Fruit fly (Drosophila melanogaster): ENCODE data around the gene E2f1.

E2f1 gene

dm6 chr3R:21658752-21659468 lies 1.8 kb downstream of the E2f1 start:
- TF ChIP-seq CG8478 (optimal IDR thresholded peaks at IDR 0.05) (no peak), CTCF (optimal IDR thresholded peaks at IDR 0.05) (no peak)

- TF ChIP-seq CTCF (optimal IDR thresholded peaks at IDR 0.05) (no peak), CG8478 (optimal IDR thresholded peaks at IDR 0.05) (no peak)
Measured at dm6 chr3R:21658281-21658680, 2.4 kb downstream of the E2f1 start.

- TF ChIP-seq CTCF (optimal IDR thresholded peaks at IDR 0.05) (no peak), CG8478 (optimal IDR thresholded peaks at IDR 0.05) (no peak)
Measured at dm6 chr3R:21657489-21658018, 3.1 kb downstream of the E2f1 start.

- no peak for TF ChIP-seq CG8478 (optimal IDR thresholded peaks at IDR 0.05)
- TF ChIP-seq CTCF (optimal IDR thresholded peaks at IDR 0.05) = no peak
Measured at dm6 chr3R:21656492-21657484, 3.9 kb downstream of the E2f1 start.

- TF ChIP-seq CG8478 (optimal IDR thresholded peaks at IDR 0.05) (no peak), CTCF (optimal IDR thresholded peaks at IDR 0.05) (no peak)
Measured at dm6 chr3R:21655384-21655783, 5.3 kb downstream of the E2f1 start.

dm6 chr3R:21654755-21655154 lies 5.9 kb downstream of the E2f1 start:
- TF ChIP-seq CG8478 (optimal IDR thresholded peaks at IDR 0.05) (no peak), CTCF (optimal IDR thresholded peaks at IDR 0.05) (no peak)

- TF ChIP-seq CTCF (optimal IDR thresholded peaks at IDR 0.05) (no peak), CG8478 (optimal IDR thresholded peaks at IDR 0.05) (no peak)
Measured at dm6 chr3R:21653434-21653833, 7.2 kb downstream of the E2f1 start.

dm6 chr3R:21652891-21653394 lies 7.7 kb downstream of the E2f1 start:
- TF ChIP-seq CTCF (optimal IDR thresholded peaks at IDR 0.05) = no peak
- TF ChIP-seq CG8478 (optimal IDR thresholded peaks at IDR 0.05) = no peak

- no peak for TF ChIP-seq CG8478 (optimal IDR thresholded peaks at IDR 0.05)
- TF ChIP-seq CTCF (optimal IDR thresholded peaks at IDR 0.05) = no peak
Measured at dm6 chr3R:21651048-21651887, 9.4 kb downstream of the E2f1 start.

dm6 chr3R:21650506-21650905 lies 10.2 kb downstream of the E2f1 start:
- TF ChIP-seq CG8478 (optimal IDR thresholded peaks at IDR 0.05) = no peak
- no peak for TF ChIP-seq CTCF (optimal IDR thresholded peaks at IDR 0.05)

- TF ChIP-seq CTCF (optimal IDR thresholded peaks at IDR 0.05) (no peak), CG8478 (optimal IDR thresholded peaks at IDR 0.05) (no peak)
Measured at dm6 chr3R:21649823-21650499, 10.7 kb downstream of the E2f1 start.

dm6 chr3R:21649053-21649821 lies 11.4 kb downstream of the E2f1 start:
- TF ChIP-seq CTCF (optimal IDR thresholded peaks at IDR 0.05) (no peak), CG8478 (optimal IDR thresholded peaks at IDR 0.05) (no peak)

dm6 chr3R:21648460-21648859 lies 12.2 kb downstream of the E2f1 start:
- TF ChIP-seq CTCF (optimal IDR thresholded peaks at IDR 0.05) (no peak), CG8478 (optimal IDR thresholded peaks at IDR 0.05) (no peak)

Data from S2 (cell line).